Comparison of ENCODE assay signal across 1 fruit fly cellular context in the genomic region with DNA sequence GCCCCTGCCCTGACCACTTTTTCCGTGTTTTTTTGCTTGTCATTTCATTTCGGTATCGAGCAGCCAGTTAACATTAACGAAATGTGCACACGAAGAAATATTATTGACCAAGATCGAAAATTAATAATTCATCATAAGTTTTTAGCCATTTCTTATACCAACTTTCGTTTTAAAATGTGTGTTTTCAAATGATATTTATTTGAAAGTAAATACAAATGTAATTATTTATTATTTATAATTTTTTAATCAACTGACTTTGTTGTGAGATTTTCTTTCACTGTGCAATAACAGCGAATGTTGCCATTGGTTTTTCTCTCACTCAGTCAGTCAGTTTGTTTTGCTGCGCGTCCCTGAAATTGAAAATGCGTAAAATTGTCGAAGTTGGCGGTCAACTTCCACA.
TF ChIP-seq lines count a peak whose summit lies in the region.

No protein-coding gene starts in this region.

TF ChIP-seq in whole organism, embryonic, 481 proteins besides CTCF, POLR2A, EP300 and RAD21 (continued from another document and continues in another):
- TF ChIP-seq al (GFP tag; IDR thresholded peaks at IDR 0.05; lab: Robert Waterston, UW): 0 out of 2 replicates have a peak, but pooled peaks have one; percentile 32
- peak; percentile 56 for TF ChIP-seq sqz (GFP tag; optimal IDR thresholded peaks at IDR 0.05; lab: Kevin White, UChicago)
- 0 out of 2 replicates have a peak, but pooled peaks have one; percentile 22 for TF ChIP-seq CG11247 (GFP tag; IDR thresholded peaks at IDR 0.05; lab: Robert Waterston, UW)
- TF ChIP-seq sisA (GFP tag; IDR thresholded peaks at IDR 0.05; lab: Robert Waterston, UW): peak; percentile 52; the same call in 1 of the 2 replicates
- TF ChIP-seq Hmr (GFP tag; optimal IDR thresholded peaks at IDR 0.05; lab: Kevin White, UChicago): peak; percentile 72
- TF ChIP-seq scrt (GFP tag; optimal IDR thresholded peaks at IDR 0.05; lab: Kevin White, UChicago): peak; percentile 17
- TF ChIP-seq CG17385 (GFP tag; optimal IDR thresholded peaks at IDR 0.05; lab: Kevin White, UChicago): peak; percentile 50
- TF ChIP-seq H15 (GFP tag; IDR thresholded peaks at IDR 0.05; lab: Robert Waterston, UW): 0 out of 3 replicates have a peak, but pooled peaks have one; percentile 10
- TF ChIP-seq CG6813 (GFP tag; optimal IDR thresholded peaks at IDR 0.05; lab: Kevin White, UChicago): no peak
- TF ChIP-seq H2.0 (GFP tag; IDR thresholded peaks at IDR 0.05; lab: Robert Waterston, UW): peak; percentile 33; the same call in 1 of the 2 replicates
- TF ChIP-seq CG2120 (GFP tag; optimal IDR thresholded peaks at IDR 0.05; lab: Kevin White, UChicago): peak; percentile 27
- TF ChIP-seq Meics (GFP tag; optimal IDR thresholded peaks at IDR 0.05; lab: Kevin White, UChicago): peak; percentile 66
- TF ChIP-seq CG8290 (GFP tag; optimal IDR thresholded peaks at IDR 0.05; lab: Kevin White, UChicago): no peak
- TF ChIP-seq CG8290 (tag; optimal IDR thresholded peaks at IDR 0.05; lab: Kevin White, UChicago): no peak
- TF ChIP-seq seq (GFP tag; IDR thresholded peaks at IDR 0.05; lab: Robert Waterston, UW): peak; percentile 60
- peak; percentile 72 for TF ChIP-seq vvl (GFP tag; IDR thresholded peaks at IDR 0.05; lab: Robert Waterston, UW)
- TF ChIP-seq sug (tag; optimal IDR thresholded peaks at IDR 0.05; lab: Kevin White, UChicago): peak; percentile 23
- no peak for TF ChIP-seq CG6765 (GFP tag; optimal IDR thresholded peaks at IDR 0.05; lab: Kevin White, UChicago)
- peak; percentile 51 for TF ChIP-seq Deaf1 (tag; optimal IDR thresholded peaks at IDR 0.05; lab: Kevin White, UChicago)
- TF ChIP-seq Six4 (GFP tag; optimal IDR thresholded peaks at IDR 0.05; lab: Kevin White, UChicago): peak; percentile 6
- 0 out of 2 replicates have a peak, but pooled peaks have one; percentile 33 for TF ChIP-seq esg (GFP tag; conservative IDR thresholded peaks at IDR 0.05; lab: Robert Waterston, UW)
- TF ChIP-seq CG15601 (tag; optimal IDR thresholded peaks at IDR 0.05; lab: Kevin White, UChicago): peak; percentile 22
- peak; percentile 71 for TF ChIP-seq Rfx (GFP tag; IDR thresholded peaks at IDR 0.05; lab: Robert Waterston, UW)
- peak; percentile 49 for TF ChIP-seq ind (GFP tag; optimal IDR thresholded peaks at IDR 0.05; lab: Kevin White, UChicago)
- peak; percentile 68 for TF ChIP-seq CG8924 (tag; optimal IDR thresholded peaks at IDR 0.05; lab: Kevin White, UChicago)
- TF ChIP-seq CG32767 (GFP tag; IDR thresholded peaks at IDR 0.05; lab: Robert Waterston, UW): 0 out of 2 replicates have a peak, but pooled peaks have one; percentile 34
- peak; percentile 46 for TF ChIP-seq Asciz (GFP tag; optimal IDR thresholded peaks at IDR 0.05; lab: Kevin White, UChicago)
- peak; percentile 44 for TF ChIP-seq CG12104 (GFP tag; optimal IDR thresholded peaks at IDR 0.05; lab: Kevin White, UChicago)
- no peak for TF ChIP-seq CG11560 (tag; IDR thresholded peaks at IDR 0.05; lab: Robert Waterston, UW)
- 0 out of 3 replicates have a peak, but pooled peaks have one; percentile 52 for TF ChIP-seq so (GFP tag; IDR thresholded peaks at IDR 0.05; lab: Robert Waterston, UW)
- peak; percentile 52 for TF ChIP-seq oc (tag; optimal IDR thresholded peaks at IDR 0.05; lab: Kevin White, UChicago)
- no peak for TF ChIP-seq prd (optimal IDR thresholded peaks at IDR 0.05; lab: Kevin White, UChicago)
- peak; percentile 57; the same call in 1 of the 3 replicates for TF ChIP-seq prd (GFP tag; IDR thresholded peaks at IDR 0.05; lab: Robert Waterston, UW)
- TF ChIP-seq Med (GFP tag; lab: Kevin White, UChicago): peak; percentile 2
- peak; percentile 44 for TF ChIP-seq ATbp (GFP tag; optimal IDR thresholded peaks at IDR 0.05; lab: Kevin White, UChicago)
- TF ChIP-seq CG5245 (GFP tag; optimal IDR thresholded peaks at IDR 0.05; lab: Kevin White, UChicago): peak; percentile 4
- TF ChIP-seq rib (GFP tag; IDR thresholded peaks at IDR 0.05; lab: Robert Waterston, UW): peak; percentile 12; the same call in 1 of the 2 replicates
- TF ChIP-seq CG34224 (GFP tag; IDR thresholded peaks at IDR 0.05; lab: Robert Waterston, UW; ENCODE audit: partially characterized antibody): no peak
- TF ChIP-seq eve (GFP tag; optimal IDR thresholded peaks at IDR 0.05; lab: Kevin White, UChicago): peak in 1 of 2 experiments; percentile 42
- peak; percentile 77 for TF ChIP-seq CG31441 (GFP tag; IDR thresholded peaks at IDR 0.05; lab: Robert Waterston, UW)
- TF ChIP-seq unpg (GFP tag; optimal IDR thresholded peaks at IDR 0.05; lab: Kevin White, UChicago): peak; percentile 81
- TF ChIP-seq Hr39 (optimal IDR thresholded peaks at IDR 0.05; lab: Kevin White, UChicago): no peak
- 0 out of 2 replicates have a peak, but pooled peaks have one; percentile 14 for TF ChIP-seq CG43689 (GFP tag; IDR thresholded peaks at IDR 0.05; lab: Robert Waterston, UW)
- TF ChIP-seq sob (GFP tag; IDR thresholded peaks at IDR 0.05; lab: Robert Waterston, UW): peak; percentile 58; the same call in 1 of the 2 replicates
- no peak for TF ChIP-seq sna (GFP tag; IDR thresholded peaks at IDR 0.05; lab: Robert Waterston, UW; ENCODE audit: partially characterized antibody)
- peak; percentile 60 for TF ChIP-seq Ssrp (tag; optimal IDR thresholded peaks at IDR 0.05; lab: Kevin White, UChicago)
- peak; percentile 68 for TF ChIP-seq nmo (GFP tag; optimal IDR thresholded peaks at IDR 0.05; lab: Kevin White, UChicago)
- TF ChIP-seq wor (GFP tag; IDR thresholded peaks at IDR 0.05; lab: Robert Waterston, UW): peak; percentile 44; the same call in 1 of the 2 replicates
- peak; percentile 75 for TF ChIP-seq CG12391 (tag; optimal IDR thresholded peaks at IDR 0.05; lab: Kevin White, UChicago)
- TF ChIP-seq sens-2 (GFP tag; IDR thresholded peaks at IDR 0.05; lab: Robert Waterston, UW): no peak
- TF ChIP-seq dysf (GFP tag; IDR thresholded peaks at IDR 0.05; lab: Robert Waterston, UW): peak; percentile 77
- peak; percentile 7 for TF ChIP-seq CG10654 (GFP tag; optimal IDR thresholded peaks at IDR 0.05; lab: Kevin White, UChicago)
- TF ChIP-seq CG16815 (GFP tag; optimal IDR thresholded peaks at IDR 0.05; lab: Kevin White, UChicago): peak; percentile 0
- TF ChIP-seq CG13424 (tag; optimal IDR thresholded peaks at IDR 0.05; lab: Kevin White, UChicago): peak; percentile 76
- TF ChIP-seq CG6689 (GFP tag; IDR thresholded peaks at IDR 0.05; lab: Robert Waterston, UW): peak; percentile 56
- no peak for TF ChIP-seq CG7745 (tag; optimal IDR thresholded peaks at IDR 0.05; lab: Kevin White, UChicago)
- no peak for TF ChIP-seq CG34422 (GFP tag; IDR thresholded peaks at IDR 0.05; lab: Robert Waterston, UW)
- no peak for TF ChIP-seq nau (GFP tag; optimal IDR thresholded peaks at IDR 0.05; lab: Kevin White, UChicago)
- TF ChIP-seq BtbVII (GFP tag; optimal IDR thresholded peaks at IDR 0.05; lab: Kevin White, UChicago): peak; percentile 49
- TF ChIP-seq Max (GFP tag; optimal IDR thresholded peaks at IDR 0.05; lab: Kevin White, UChicago): peak; percentile 12
- TF ChIP-seq Dek (tag; optimal IDR thresholded peaks at IDR 0.05; lab: Kevin White, UChicago): peak; percentile 34
- TF ChIP-seq CG7786 (GFP tag; optimal IDR thresholded peaks at IDR 0.05; lab: Kevin White, UChicago): no peak
- peak in 1 of 2 experiments; percentile 44 for TF ChIP-seq dpn (GFP tag; optimal IDR thresholded peaks at IDR 0.05; lab: Kevin White, UChicago)
- peak; percentile 57 for TF ChIP-seq HLH3B (GFP tag; IDR thresholded peaks at IDR 0.05; lab: Robert Waterston, UW)
- peak; percentile 31; the same call in 1 of the 2 replicates for TF ChIP-seq CG17328 (GFP tag; IDR thresholded peaks at IDR 0.05; lab: Robert Waterston, UW)
- TF ChIP-seq CG4730 (GFP tag; IDR thresholded peaks at IDR 0.05; lab: Robert Waterston, UW): peak; percentile 26; the same call in 1 of the 2 replicates
- peak; percentile 47; the same call in 1 of the 2 replicates for TF ChIP-seq CG14014 (GFP tag; IDR thresholded peaks at IDR 0.05; lab: Robert Waterston, UW)
- TF ChIP-seq slbo (GFP tag; IDR thresholded peaks at IDR 0.05; lab: Robert Waterston, UW): peak; percentile 51
- TF ChIP-seq pan (optimal IDR thresholded peaks at IDR 0.05; lab: Kevin White, UChicago): no peak
- peak in 1 of 2 experiments; percentile 53 for TF ChIP-seq pan (GFP tag; optimal IDR thresholded peaks at IDR 0.05 in 1 of 2, IDR thresholded peaks at IDR 0.05 in 1 of 2)
- peak; percentile 54 for TF ChIP-seq gcm (GFP tag; optimal IDR thresholded peaks at IDR 0.05; lab: Kevin White, UChicago)
- peak; percentile 75 for TF ChIP-seq PHDP (tag; optimal IDR thresholded peaks at IDR 0.05; lab: Kevin White, UChicago)
- TF ChIP-seq tin (GFP tag; optimal IDR thresholded peaks at IDR 0.05; lab: Kevin White, UChicago): peak; percentile 37
- TF ChIP-seq CG3838 (GFP tag; optimal IDR thresholded peaks at IDR 0.05; lab: Kevin White, UChicago): no peak
- TF ChIP-seq gsb-n (tag; optimal IDR thresholded peaks at IDR 0.05; lab: Kevin White, UChicago): peak; percentile 65
- TF ChIP-seq CG18476 (GFP tag; optimal IDR thresholded peaks at IDR 0.05; lab: Kevin White, UChicago): peak; percentile 14
- TF ChIP-seq caup (GFP tag; optimal IDR thresholded peaks at IDR 0.05; lab: Kevin White, UChicago; ENCODE audit: severe bottlenecking): peak; percentile 51
- TF ChIP-seq lmd (GFP tag; IDR thresholded peaks at IDR 0.05; lab: Robert Waterston, UW): peak; percentile 68
- no peak for TF ChIP-seq Chrac-16 (GFP tag; optimal IDR thresholded peaks at IDR 0.05; lab: Kevin White, UChicago)
- TF ChIP-seq org-1 (GFP tag; optimal IDR thresholded peaks at IDR 0.05; lab: Kevin White, UChicago): peak; percentile 38
- TF ChIP-seq CG7556 (GFP tag; optimal IDR thresholded peaks at IDR 0.05; lab: Kevin White, UChicago): peak; percentile 73
- TF ChIP-seq CG3281 (GFP tag; optimal IDR thresholded peaks at IDR 0.05; lab: Kevin White, UChicago): peak; percentile 54
- peak; percentile 7 for TF ChIP-seq tio (GFP tag; optimal IDR thresholded peaks at IDR 0.05; lab: Kevin White, UChicago)
- TF ChIP-seq Trl (optimal IDR thresholded peaks at IDR 0.05; lab: Kevin White, UChicago): no peak
- TF ChIP-seq Trl (GFP tag; optimal IDR thresholded peaks at IDR 0.05; lab: Kevin White, UChicago): no peak
- TF ChIP-seq CG18619 (GFP tag; optimal IDR thresholded peaks at IDR 0.05; lab: Kevin White, UChicago): peak; percentile 37
- TF ChIP-seq Xbp1 (GFP tag; optimal IDR thresholded peaks at IDR 0.05; lab: Kevin White, UChicago): peak; percentile 48
- TF ChIP-seq CG17361 (GFP tag; IDR thresholded peaks at IDR 0.05; lab: Robert Waterston, UW): peak; percentile 70
- no peak for TF ChIP-seq CG10565 (GFP tag; optimal IDR thresholded peaks at IDR 0.05; lab: Kevin White, UChicago)
- TF ChIP-seq Atf6 (GFP tag; IDR thresholded peaks at IDR 0.05; lab: Robert Waterston, UW): peak; percentile 74
- peak; percentile 34 for TF ChIP-seq fd96Cb (tag; optimal IDR thresholded peaks at IDR 0.05; lab: Kevin White, UChicago)
- TF ChIP-seq Awh (GFP tag; IDR thresholded peaks at IDR 0.05; lab: Robert Waterston, UW): peak; percentile 16; the same call in 1 of the 2 replicates
- TF ChIP-seq Abd-B (GFP tag; optimal IDR thresholded peaks at IDR 0.05; lab: Kevin White, UChicago): peak; percentile 44
- TF ChIP-seq sima (GFP tag; optimal IDR thresholded peaks at IDR 0.05; lab: Kevin White, UChicago): no peak
- TF ChIP-seq CG3847 (GFP tag; IDR thresholded peaks at IDR 0.05; lab: Robert Waterston, UW): peak; percentile 33; the same call in 1 of the 2 replicates
- TF ChIP-seq CG2712 (tag; optimal IDR thresholded peaks at IDR 0.05; lab: Kevin White, UChicago): peak; percentile 70
- peak; percentile 25 for TF ChIP-seq CG15514 (GFP tag; optimal IDR thresholded peaks at IDR 0.05; lab: Kevin White, UChicago)
- TF ChIP-seq ken (GFP tag; IDR thresholded peaks at IDR 0.05; lab: Robert Waterston, UW): peak; percentile 9; the same call in 1 of the 3 replicates
- TF ChIP-seq Oli (tag; optimal IDR thresholded peaks at IDR 0.05; lab: Kevin White, UChicago): peak; percentile 65
- peak in 1 of 2 experiments; percentile 70 for TF ChIP-seq Eip74EF (GFP tag; optimal IDR thresholded peaks at IDR 0.05; lab: Kevin White, UChicago)
- TF ChIP-seq CoRest (tag; optimal IDR thresholded peaks at IDR 0.05; lab: Kevin White, UChicago): peak; percentile 75
- TF ChIP-seq klu (GFP tag; IDR thresholded peaks at IDR 0.05; lab: Robert Waterston, UW): peak; percentile 44; the same call in 1 of the 2 replicates
- TF ChIP-seq sim (GFP tag; IDR thresholded peaks at IDR 0.05; lab: Robert Waterston, UW): no peak
- 0 out of 3 replicates have a peak, but pooled peaks have one; percentile 41 for TF ChIP-seq ci (GFP tag; IDR thresholded peaks at IDR 0.05; lab: Robert Waterston, UW)
- peak; percentile 48 for TF ChIP-seq CG10267 (tag; optimal IDR thresholded peaks at IDR 0.05; lab: Kevin White, UChicago)
- 0 out of 3 replicates have a peak, but pooled peaks have one; percentile 25 for TF ChIP-seq zfh1 (GFP tag; IDR thresholded peaks at IDR 0.05; lab: Robert Waterston, UW)
- TF ChIP-seq Nf-YA (GFP tag; IDR thresholded peaks at IDR 0.05; lab: Robert Waterston, UW): 0 out of 2 replicates have a peak, but pooled peaks have one; percentile 35
- TF ChIP-seq CG12659 (GFP tag; optimal IDR thresholded peaks at IDR 0.05; lab: Kevin White, UChicago): peak; percentile 62
- TF ChIP-seq CG1024 (GFP tag; IDR thresholded peaks at IDR 0.05; lab: Robert Waterston, UW): peak; percentile 15; the same call in 1 of the 2 replicates
- TF ChIP-seq CG8388 (GFP tag; optimal IDR thresholded peaks at IDR 0.05; lab: Kevin White, UChicago): peak; percentile 57
- TF ChIP-seq stc (GFP tag; IDR thresholded peaks at IDR 0.05; lab: Robert Waterston, UW): 0 out of 2 replicates have a peak, but pooled peaks have one; percentile 33
- no peak for TF ChIP-seq ssp (GFP tag; IDR thresholded peaks at IDR 0.05; lab: Robert Waterston, UW)
- TF ChIP-seq Mrtf (GFP tag; IDR thresholded peaks at IDR 0.05; lab: Robert Waterston, UW): peak; percentile 40; the same call in 1 of the 3 replicates
- TF ChIP-seq CG31224 (GFP tag; IDR thresholded peaks at IDR 0.05; lab: Robert Waterston, UW): 0 out of 2 replicates have a peak, but pooled peaks have one; percentile 36
- no peak; the same call in 1 of the 2 replicates for TF ChIP-seq Poxn (GFP tag; IDR thresholded peaks at IDR 0.05; lab: Robert Waterston, UW)
- TF ChIP-seq CG11398 (GFP tag; optimal IDR thresholded peaks at IDR 0.05; lab: Kevin White, UChicago): no peak
- peak; percentile 5; the same call in 1 of the 2 replicates for TF ChIP-seq ap (GFP tag; IDR thresholded peaks at IDR 0.05; lab: Robert Waterston, UW)
- no peak for TF ChIP-seq yki (optimal IDR thresholded peaks at IDR 0.05; lab: Kevin White, UChicago)
- TF ChIP-seq ttk (GFP tag; IDR thresholded peaks at IDR 0.05; lab: Robert Waterston, UW): peak; percentile 72
- peak; percentile 3 for TF ChIP-seq CG1602 (GFP tag; optimal IDR thresholded peaks at IDR 0.05; lab: Kevin White, UChicago)
- peak; percentile 61 for TF ChIP-seq CG30403 (GFP tag; optimal IDR thresholded peaks at IDR 0.05; lab: Kevin White, UChicago)
